Fruit fly (Drosophila melanogaster): ENCODE measurements around the gene CG8997.
A peak's percentile ranks its signal among the peaks of the same experiment; 100 is the strongest.

Gene CG8997

DNA sequence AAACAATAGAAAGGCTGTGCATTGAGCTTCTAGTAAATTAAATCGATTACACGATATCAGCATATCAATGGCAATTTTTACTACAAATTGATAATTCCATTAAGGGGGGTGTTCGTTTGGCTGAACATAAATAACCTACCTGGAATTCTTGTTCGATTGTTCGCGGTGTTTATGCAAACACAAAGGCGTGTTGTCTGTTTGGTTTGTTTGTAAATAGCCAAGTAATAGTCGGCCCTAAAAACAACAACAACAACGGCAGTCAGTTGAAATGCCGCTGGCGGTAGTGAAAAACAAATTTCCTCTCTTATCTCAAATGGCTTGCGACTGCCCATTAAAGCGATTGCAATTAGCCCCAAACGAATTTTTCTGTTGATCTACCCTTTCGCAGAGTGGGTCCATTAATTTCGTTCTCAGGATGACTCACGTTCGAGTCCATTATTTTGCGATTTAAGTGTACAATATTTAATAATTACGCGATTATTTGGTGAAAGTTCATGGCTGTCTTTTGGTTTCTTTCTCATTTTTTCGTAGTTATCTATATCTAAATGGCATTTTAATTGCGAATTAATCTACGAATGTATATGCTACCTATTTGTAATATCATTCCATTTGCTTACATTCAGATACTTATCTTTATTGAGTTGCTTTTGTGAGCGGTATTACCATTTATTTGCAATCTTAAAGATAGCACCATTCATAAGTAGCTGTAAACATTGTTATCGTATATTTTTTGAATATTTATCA, 6.3 kb downstream of the CG8997 start (continued):
- TF ChIP-seq salm (tag; optimal IDR thresholded peaks at IDR 0.05) (peak; percentile 22), Ada2b (GFP tag; IDR thresholded peaks at IDR 0.05) (no peak), B-H1 (GFP tag; IDR thresholded peaks at IDR 0.05) (no peak), nau (GFP tag; optimal IDR thresholded peaks at IDR 0.05) (no peak), Ets97D (GFP tag; optimal IDR thresholded peaks at IDR 0.05) (no peak), mam (GFP tag; optimal IDR thresholded peaks at IDR 0.05) (peak; percentile 35), CG16863 (GFP tag; optimal IDR thresholded peaks at IDR 0.05) (peak; percentile 15), dpn (GFP tag; optimal IDR thresholded peaks at IDR 0.05) (no peak), org-1 (GFP tag; optimal IDR thresholded peaks at IDR 0.05) (no peak), CG17359 (tag; optimal IDR thresholded peaks at IDR 0.05) (peak; percentile 33), oc (tag; optimal IDR thresholded peaks at IDR 0.05) (no peak), hb (GFP tag; IDR thresholded peaks at IDR 0.05; ENCODE audit: partially characterized antibody) (no peak), CG12071 (GFP tag; optimal IDR thresholded peaks at IDR 0.05) (peak; percentile 5), so (GFP tag; IDR thresholded peaks at IDR 0.05) (no peak), Deaf1 (tag; optimal IDR thresholded peaks at IDR 0.05) (no peak), CG4282 (GFP tag; optimal IDR thresholded peaks at IDR 0.05) (no peak), CG10979 (tag; optimal IDR thresholded peaks at IDR 0.05) (no peak), CHES-1-like (GFP tag; optimal IDR thresholded peaks at IDR 0.05) (no peak), unc-4 (GFP tag; IDR thresholded peaks at IDR 0.05; ENCODE audit: partially characterized antibody) (no peak), Atf6 (GFP tag; IDR thresholded peaks at IDR 0.05) (no peak), CG7271 (tag; optimal IDR thresholded peaks at IDR 0.05) (peak; percentile 49), Lhr (GFP tag; optimal IDR thresholded peaks at IDR 0.05) (no peak), Trl (optimal IDR thresholded peaks at IDR 0.05) (no peak), Trl (GFP tag; optimal IDR thresholded peaks at IDR 0.05) (peak; percentile 19), disco-r (GFP tag; optimal IDR thresholded peaks at IDR 0.05) (no peak), CG1233 (GFP tag; optimal IDR thresholded peaks at IDR 0.05) (no peak), CG18262 (tag; optimal IDR thresholded peaks at IDR 0.05) (peak; percentile 38), CG6654 (GFP tag; optimal IDR thresholded peaks at IDR 0.05) (no peak), CkIIα-i1 (GFP tag; IDR thresholded peaks at IDR 0.05) (no peak), CG4328 (GFP tag; optimal IDR thresholded peaks at IDR 0.05) (no peak), CG4820 (GFP tag; optimal IDR thresholded peaks at IDR 0.05) (peak; percentile 10), CG8359 (GFP tag; optimal IDR thresholded peaks at IDR 0.05; ENCODE audit: borderline replicate concordance) (no peak), HHEX (GFP tag; optimal IDR thresholded peaks at IDR 0.05) (peak; percentile 56), ftz-f1 (GFP tag; optimal IDR thresholded peaks at IDR 0.05) (no peak), en (GFP tag; optimal IDR thresholded peaks at IDR 0.05) (no peak), bowl (GFP tag; IDR thresholded peaks at IDR 0.05) (no peak), slou (GFP tag; optimal IDR thresholded peaks at IDR 0.05) (no peak), CG15269 (tag; optimal IDR thresholded peaks at IDR 0.05) (peak; percentile 58), trh (GFP tag; optimal IDR thresholded peaks at IDR 0.05) (no peak), CG2120 (GFP tag; optimal IDR thresholded peaks at IDR 0.05) (peak; percentile 35), D19B (GFP tag; optimal IDR thresholded peaks at IDR 0.05) (no peak), pb (GFP tag; optimal IDR thresholded peaks at IDR 0.05) (no peak), mirr (GFP tag; optimal IDR thresholded peaks at IDR 0.05) (peak; percentile 83), CG12299 (tag; optimal IDR thresholded peaks at IDR 0.05) (no peak), Nf-YA (GFP tag; IDR thresholded peaks at IDR 0.05) (no peak), CG12219 (GFP tag; optimal IDR thresholded peaks at IDR 0.05) (peak; percentile 12), CG12155 (GFP tag; optimal IDR thresholded peaks at IDR 0.05) (no peak), HLH4C (GFP tag; IDR thresholded peaks at IDR 0.05; ENCODE audit: partially characterized antibody) (no peak), CG31388 (GFP tag; optimal IDR thresholded peaks at IDR 0.05) (no peak), dmrt11E (tag; optimal IDR thresholded peaks at IDR 0.05) (no peak)
